Fruit fly (Drosophila melanogaster): ENCODE measurements around the gene RpS13.
A peak's percentile ranks its signal among the peaks of the same experiment; 100 is the strongest.

RpS13 gene

dm6 chr2L:8384108-8384601 is 19.7 kb upstream of the RpS13 start, which contains the start of the genes Dad1 and CG13384 (continued):
- peak; percentile 54 for TF ChIP-seq CHES-1-like (GFP tag; optimal IDR thresholded peaks at IDR 0.05)
- peak; percentile 81 for TF ChIP-seq NFAT (GFP tag; IDR thresholded peaks at IDR 0.05)
- peak; percentile 75 for TF ChIP-seq org-1 (GFP tag; optimal IDR thresholded peaks at IDR 0.05)
- peak; percentile 6 for TF ChIP-seq zf30C (GFP tag; optimal IDR thresholded peaks at IDR 0.05)
- peak; percentile 78 for TF ChIP-seq pros (GFP tag; optimal IDR thresholded peaks at IDR 0.05)
- TF ChIP-seq Blimp-1 (GFP tag; optimal IDR thresholded peaks at IDR 0.05), result peak; percentile 88
- peak; percentile 77 for TF ChIP-seq CG12744 (GFP tag; optimal IDR thresholded peaks at IDR 0.05)
- no peak for TF ChIP-seq crc (GFP tag; optimal IDR thresholded peaks at IDR 0.05)
- peak; percentile 5 for TF ChIP-seq NC2α (GFP tag; optimal IDR thresholded peaks at IDR 0.05)
- TF ChIP-seq disco-r (GFP tag; optimal IDR thresholded peaks at IDR 0.05), result no peak
- no peak for TF ChIP-seq Lpt (GFP tag; optimal IDR thresholded peaks at IDR 0.05)
- peak; percentile 91 for TF ChIP-seq CG7372 (GFP tag; IDR thresholded peaks at IDR 0.05)
- TF ChIP-seq CG9932 (GFP tag; IDR thresholded peaks at IDR 0.05), result peak; percentile 97
- TF ChIP-seq cato (GFP tag; optimal IDR thresholded peaks at IDR 0.05; ENCODE audit: borderline replicate concordance), result peak; percentile 84
- peak; percentile 63 for TF ChIP-seq CG6654 (GFP tag; optimal IDR thresholded peaks at IDR 0.05)
- TF ChIP-seq CG3065 (GFP tag; optimal IDR thresholded peaks at IDR 0.05), result peak; percentile 57
- TF ChIP-seq CG8944 (GFP tag; optimal IDR thresholded peaks at IDR 0.05), result peak; percentile 39
- TF ChIP-seq CG8765 (GFP tag; IDR thresholded peaks at IDR 0.05), result peak; percentile 78; the same call in 1 of the 2 replicates
- peak; percentile 58 for TF ChIP-seq Rx (GFP tag; IDR thresholded peaks at IDR 0.05)
- TF ChIP-seq Nf-YB (GFP tag; optimal IDR thresholded peaks at IDR 0.05), result peak; percentile 81
- TF ChIP-seq Dek (tag; optimal IDR thresholded peaks at IDR 0.05), result peak; percentile 96
- TF ChIP-seq CG17802 (tag; optimal IDR thresholded peaks at IDR 0.05), result peak; percentile 28
- TF ChIP-seq run (tag; optimal IDR thresholded peaks at IDR 0.05), result peak; percentile 83
- peak; percentile 72 for TF ChIP-seq Adf1 (GFP tag; IDR thresholded peaks at IDR 0.05)
- peak in 1 of 2 experiments; percentile 58 for TF ChIP-seq crp (GFP tag; optimal IDR thresholded peaks at IDR 0.05)
- TF ChIP-seq CG15073 (GFP tag; optimal IDR thresholded peaks at IDR 0.05), result peak; percentile 43
- TF ChIP-seq wdn (GFP tag; IDR thresholded peaks at IDR 0.05), result peak; percentile 86
- TF ChIP-seq lola (GFP tag; optimal IDR thresholded peaks at IDR 0.05), result peak in 1 of 3 experiments; percentile 93
- TF ChIP-seq CG7987 (GFP tag; optimal IDR thresholded peaks at IDR 0.05), result peak; percentile 40
- peak; percentile 90 for TF ChIP-seq exex (tag; optimal IDR thresholded peaks at IDR 0.05)
- no peak for TF ChIP-seq CG14965 (GFP tag; optimal IDR thresholded peaks at IDR 0.05; ENCODE audit: borderline replicate concordance)
- peak; percentile 91 for TF ChIP-seq tin (GFP tag; optimal IDR thresholded peaks at IDR 0.05)
- no peak for TF ChIP-seq hb (GFP tag; IDR thresholded peaks at IDR 0.05; ENCODE audit: partially characterized antibody)
- TF ChIP-seq sens (GFP tag), result peak; percentile 68
- TF ChIP-seq CG1024 (GFP tag; IDR thresholded peaks at IDR 0.05), result peak; percentile 60; the same call in 1 of the 2 replicates
- TF ChIP-seq CG16863 (GFP tag; optimal IDR thresholded peaks at IDR 0.05), result peak; percentile 28
- TF ChIP-seq br (optimal IDR thresholded peaks at IDR 0.05), result no peak
- peak; percentile 76; the same call in 2 of the 3 replicates for TF ChIP-seq ase (GFP tag; IDR thresholded peaks at IDR 0.05)
- TF ChIP-seq ttk (GFP tag; IDR thresholded peaks at IDR 0.05), result peak; percentile 81
- TF ChIP-seq CG14014 (GFP tag; IDR thresholded peaks at IDR 0.05), result peak; percentile 94
- TF ChIP-seq Atf3 (GFP tag; optimal IDR thresholded peaks at IDR 0.05), result peak; percentile 16
- TF ChIP-seq tgo (GFP tag; IDR thresholded peaks at IDR 0.05), result peak; percentile 94
- peak; percentile 60 for TF ChIP-seq CG7928 (GFP tag; optimal IDR thresholded peaks at IDR 0.05)
- no peak for TF ChIP-seq gcm2 (GFP tag; optimal IDR thresholded peaks at IDR 0.05)
- peak; percentile 81 for TF ChIP-seq ken (GFP tag; IDR thresholded peaks at IDR 0.05)
- TF ChIP-seq CG6813 (GFP tag; optimal IDR thresholded peaks at IDR 0.05), result peak; percentile 84
- TF ChIP-seq CG3163 (GFP tag; optimal IDR thresholded peaks at IDR 0.05), result no peak
- TF ChIP-seq Hmr (GFP tag; optimal IDR thresholded peaks at IDR 0.05), result peak; percentile 94
- TF ChIP-seq caup (GFP tag; optimal IDR thresholded peaks at IDR 0.05; ENCODE audit: severe bottlenecking), result peak; percentile 89
- peak; percentile 80 for TF ChIP-seq CG10654 (GFP tag; optimal IDR thresholded peaks at IDR 0.05)
- TF ChIP-seq CG12391 (tag; optimal IDR thresholded peaks at IDR 0.05), result peak; percentile 97

Data from whole organism, embryonic.